Worm (Caenorhabditis elegans): Measurements from ENCODE around the gene sri-43.
"Not testable (repeated sequence)": the region's sequence is repeated elsewhere in the genome, so short reads cannot be mapped to it uniquely, and the experiment has no call there.

sri-43 gene

ce11 chrII:3144552-3144951, at the start of gene sri-43:
Gene sri-43 (minus strand): TSS chrII:3144652.
- TF ChIP-seq nhr-25 (tag; optimal IDR thresholded peaks at IDR 0.05); nhr-11 (tag; optimal IDR thresholded peaks at IDR 0.05); unc-62 (GFP tag; optimal IDR thresholded peaks at IDR 0.05): not testable (repeated sequence)

ce11 chrII:3191544-3191943, 47.1 kb upstream of the sri-43 start, which contains the start of gene Y27F2A.9:
Gene Y27F2A.9 (minus strand): TSS chrII:3191644.
- not testable (repeated sequence) for TF ChIP-seq zag-1 (tag; optimal IDR thresholded peaks at IDR 0.05); pqm-1 (tag; optimal IDR thresholded peaks at IDR 0.05); fkh-10 (GFP tag; optimal IDR thresholded peaks at IDR 0.05)

- TF ChIP-seq nhr-28 (tag; optimal IDR thresholded peaks at IDR 0.05); jun-1 (tag; optimal IDR thresholded peaks at IDR 0.05); unc-62 (GFP tag; optimal IDR thresholded peaks at IDR 0.05): not testable (repeated sequence)
These were observed 44.6 kb upstream of the sri-43 start, which contains the start of gene Y27F2A.11 for ce11 chrII:3189038-3189437. Gene Y27F2A.11 (plus strand): TSS chrII:3189338.

DNA sequence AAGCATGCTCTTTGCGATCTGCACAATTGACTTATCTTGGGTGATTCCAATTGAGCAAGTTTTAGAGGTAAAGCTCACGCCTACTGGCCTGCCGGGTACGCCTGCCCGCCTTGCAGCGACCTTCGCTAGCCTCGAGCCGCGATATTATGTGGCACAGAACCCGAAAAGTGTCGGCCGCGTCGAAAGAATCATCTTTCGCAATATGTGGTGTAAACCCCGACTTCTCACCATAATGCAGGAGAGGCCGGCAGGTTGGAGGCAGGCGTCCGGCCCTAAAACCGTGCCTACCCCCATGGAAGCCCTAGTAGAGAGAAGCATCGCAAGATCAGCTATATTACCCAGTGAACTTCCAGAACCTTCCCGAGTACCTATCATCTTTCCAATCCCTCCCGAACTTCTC, 41.4 kb upstream of the sri-43 start:
- no peak for TF ChIP-seq nhr-76 (tag; optimal IDR thresholded peaks at IDR 0.05)

DNA sequence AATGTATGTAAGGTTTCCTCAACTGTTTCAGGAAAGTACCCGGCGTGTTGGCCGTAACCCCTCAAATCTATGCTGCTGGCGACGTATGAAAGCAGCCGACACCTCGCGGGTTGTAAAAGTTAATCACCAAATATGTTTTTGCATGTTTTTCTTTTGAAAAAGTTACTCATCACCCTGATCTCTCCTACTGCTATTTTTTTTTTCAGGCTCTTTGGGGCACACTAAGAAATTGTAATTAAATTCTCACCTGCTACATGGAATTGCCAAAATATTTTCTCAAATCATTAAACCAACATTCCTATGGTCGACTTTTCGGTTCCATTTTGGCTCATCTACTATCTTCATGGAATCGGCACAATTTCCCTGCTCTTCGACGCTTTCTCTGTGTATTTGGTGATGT, 40.4 kb upstream of the sri-43 start, which contains the start of gene sri-78:
sri-78 (plus strand) TSS at position 301 of the 400 bp plus-strand sequence.
- TF ChIP-seq ZK546.5, nhr-76, unc-39 (tag; optimal IDR thresholded peaks at IDR 0.05): not testable (repeated sequence)

ce11 chrII:3183300-3183840, 38.9 kb upstream of the sri-43 start, which contains the start of the genes Y27F2A.6 and Y27F2A.8:
Gene Y27F2A.6 (minus strand): TSS chrII:3183400.
Gene Y27F2A.8 (plus strand): TSS chrII:3183790.
- TF ChIP-seq skn-1, mdl-1, lin-15B (tag; optimal IDR thresholded peaks at IDR 0.05): not testable (repeated sequence)

ce11 chrII:3177663-3178062, 33.2 kb upstream of the sri-43 start, which contains the start of gene sri-40:
Gene sri-40 (plus strand): TSS chrII:3177963.
- not testable (repeated sequence) for TF ChIP-seq nhr-23, skn-1, nhr-12 (tag; optimal IDR thresholded peaks at IDR 0.05)

DNA sequence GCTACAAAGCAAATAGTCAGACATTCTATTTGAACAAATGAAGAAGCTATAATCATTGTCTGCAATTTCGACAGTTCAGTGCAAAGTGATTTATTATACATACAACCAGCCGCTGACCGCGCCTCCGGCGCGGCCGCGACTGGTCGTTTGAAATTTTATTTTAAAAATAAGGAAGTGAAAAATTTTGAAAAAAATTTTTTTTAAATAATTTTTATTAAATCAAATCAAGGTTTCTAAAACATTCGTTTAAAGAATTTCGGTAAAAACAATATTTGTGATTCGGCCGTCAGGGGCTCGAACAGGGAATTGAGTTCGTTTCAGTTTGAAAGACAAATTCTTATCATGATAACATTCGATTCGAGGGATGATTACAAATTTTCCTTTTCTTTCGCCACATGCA, 27.7 kb upstream of the sri-43 start, which contains the start of gene Y27F2A.10:
Y27F2A.10 (minus strand) TSS at position 101 of the 400 bp plus-strand sequence.
- no peak for TF ChIP-seq daf-12 (tag; optimal IDR thresholded peaks at IDR 0.05)
- no peak for TF ChIP-seq nfya-1 (tag; optimal IDR thresholded peaks at IDR 0.05; ENCODE audit: insufficient read depth)
- TF ChIP-seq unc-39 (tag; optimal IDR thresholded peaks at IDR 0.05), result no peak
- TF ChIP-seq elt-3 (tag; optimal IDR thresholded peaks at IDR 0.05), result no peak
- no peak for TF ChIP-seq nhr-77 (tag; optimal IDR thresholded peaks at IDR 0.05)
- TF ChIP-seq fkh-2 (tag; optimal IDR thresholded peaks at IDR 0.05), result no peak
- no peak for TF ChIP-seq jun-1 (tag; optimal IDR thresholded peaks at IDR 0.05)
- TF ChIP-seq egl-5 (tag; optimal IDR thresholded peaks at IDR 0.05), result no peak
- no peak for TF ChIP-seq zag-1 (tag; optimal IDR thresholded peaks at IDR 0.05)
- TF ChIP-seq eor-1 (tag; optimal IDR thresholded peaks at IDR 0.05), result no peak
- TF ChIP-seq sea-2 (GFP tag; optimal IDR thresholded peaks at IDR 0.05), result no peak
- TF ChIP-seq ceh-16 (tag; optimal IDR thresholded peaks at IDR 0.05), result no peak

Measured in whole organism, L3 larva.